Fruit fly (Drosophila melanogaster): ENCODE results near the gene wntD.

The wntD gene

dm6 chr3R:13264061-13264661 lies 28.8 kb downstream of the wntD start, which contains the start of gene Ravus (continued):
- TF ChIP-seq CG12744 (GFP tag; optimal IDR thresholded peaks at IDR 0.05) (peak; percentile 58), Antp (GFP tag; optimal IDR thresholded peaks at IDR 0.05) (peak; percentile 8), CG13624 (GFP tag; optimal IDR thresholded peaks at IDR 0.05) (peak; percentile 16), lab (GFP tag; optimal IDR thresholded peaks at IDR 0.05) (no peak), Ets65A (GFP tag) (peak; percentile 93), pzg (GFP tag; optimal IDR thresholded peaks at IDR 0.05) (peak; percentile 78), mirr (GFP tag; optimal IDR thresholded peaks at IDR 0.05) (no peak), Ets97D (GFP tag; optimal IDR thresholded peaks at IDR 0.05) (peak; percentile 62), Ptx1 (GFP tag; IDR thresholded peaks at IDR 0.05) (peak; percentile 40; the same call in 1 of the 2 replicates), CG9727 (GFP tag; optimal IDR thresholded peaks at IDR 0.05) (peak; percentile 31), Atf-2 (GFP tag; optimal IDR thresholded peaks at IDR 0.05) (no peak), Nf-YC (tag; optimal IDR thresholded peaks at IDR 0.05) (peak; percentile 55), D19A (tag; optimal IDR thresholded peaks at IDR 0.05) (no peak), ssp (GFP tag; IDR thresholded peaks at IDR 0.05) (peak; percentile 18; the same call in 1 of the 2 replicates), Lhr (GFP tag; optimal IDR thresholded peaks at IDR 0.05) (peak; percentile 73), phol (tag; optimal IDR thresholded peaks at IDR 0.05) (peak; percentile 90), ham (GFP tag; IDR thresholded peaks at IDR 0.05) (no peak), dpn (GFP tag; optimal IDR thresholded peaks at IDR 0.05) (peak; percentile 32 to 51), Aef1 (GFP tag; IDR thresholded peaks at IDR 0.05) (0 out of 3 replicates have a peak, but pooled peaks have one; percentile 29), pnt (GFP tag; optimal IDR thresholded peaks at IDR 0.05) (no peak), CG7357 (GFP tag; IDR thresholded peaks at IDR 0.05) (peak; percentile 56; the same call in 2 of the 3 replicates), fd102C (GFP tag; optimal IDR thresholded peaks at IDR 0.05) (no peak), CG7786 (GFP tag; optimal IDR thresholded peaks at IDR 0.05) (peak; percentile 7), sc (optimal IDR thresholded peaks at IDR 0.05) (no peak), sc (GFP tag; optimal IDR thresholded peaks at IDR 0.05) (peak; percentile 18), CG15269 (tag; optimal IDR thresholded peaks at IDR 0.05) (no peak), Ada2b (GFP tag; IDR thresholded peaks at IDR 0.05) (0 out of 2 replicates have a peak, but pooled peaks have one; percentile 5), YL-1 (GFP tag; optimal IDR thresholded peaks at IDR 0.05) (peak; percentile 74), row (GFP tag; IDR thresholded peaks at IDR 0.05) (peak; percentile 89), psq (GFP tag; optimal IDR thresholded peaks at IDR 0.05) (no peak), MBD-R2 (GFP tag; IDR thresholded peaks at IDR 0.05) (peak; percentile 60; the same call in 1 of the 2 replicates), CG14710 (tag; optimal IDR thresholded peaks at IDR 0.05) (peak; percentile 78), lilli (GFP tag; optimal IDR thresholded peaks at IDR 0.05) (peak; percentile 70), jumu (GFP tag; optimal IDR thresholded peaks at IDR 0.05) (peak; percentile 35), CHES-1-like (GFP tag; optimal IDR thresholded peaks at IDR 0.05) (peak; percentile 52), ro (GFP tag; IDR thresholded peaks at IDR 0.05) (no peak), CG5953 (GFP tag; IDR thresholded peaks at IDR 0.05) (no peak), NfI (GFP tag; optimal IDR thresholded peaks at IDR 0.05) (peak; percentile 34), hbn (GFP tag; IDR thresholded peaks at IDR 0.05; ENCODE audit: partially characterized antibody) (no peak), Hr39 (optimal IDR thresholded peaks at IDR 0.05) (no peak), CG9932 (GFP tag; IDR thresholded peaks at IDR 0.05) (peak; percentile 67), org-1 (GFP tag; optimal IDR thresholded peaks at IDR 0.05) (no peak), ac (GFP tag; optimal IDR thresholded peaks at IDR 0.05) (no peak), Awh (GFP tag; IDR thresholded peaks at IDR 0.05) (no peak), cato (GFP tag; optimal IDR thresholded peaks at IDR 0.05; ENCODE audit: borderline replicate concordance) (peak; percentile 9), CG9437 (GFP tag; optimal IDR thresholded peaks at IDR 0.05) (peak; percentile 34), Dbx (GFP tag; IDR thresholded peaks at IDR 0.05) (peak; percentile 49; the same call in 2 of the 3 replicates), sob (GFP tag; IDR thresholded peaks at IDR 0.05) (peak; percentile 52; the same call in 1 of the 2 replicates), CoRest (tag; optimal IDR thresholded peaks at IDR 0.05) (peak; percentile 79), so (GFP tag; IDR thresholded peaks at IDR 0.05) (no peak), bigmax (GFP tag; optimal IDR thresholded peaks at IDR 0.05) (no peak)
